Fruit fly (Drosophila melanogaster) Kc167 (cell line): ENCODE measurements around the gene CG5835.

Experiments
- Myc ChIP-seq: fragments of >200 bp; optimal IDR thresholded peaks from 2 replicates; lab custom pipeline; 2017; ENCODE audit warnings: missing external identifiers
- insv ChIP-seq: fragments of >200 bp; optimal IDR thresholded peaks from 3 replicates; lab custom pipeline; 2018; ENCODE audit warnings: missing external identifiers
- ttk ChIP-seq: sonication (Bioruptor generic); optimal IDR thresholded peaks from 2 replicates; lab custom pipeline; 2017; ENCODE audit warnings: missing external identifiers

DNA sequence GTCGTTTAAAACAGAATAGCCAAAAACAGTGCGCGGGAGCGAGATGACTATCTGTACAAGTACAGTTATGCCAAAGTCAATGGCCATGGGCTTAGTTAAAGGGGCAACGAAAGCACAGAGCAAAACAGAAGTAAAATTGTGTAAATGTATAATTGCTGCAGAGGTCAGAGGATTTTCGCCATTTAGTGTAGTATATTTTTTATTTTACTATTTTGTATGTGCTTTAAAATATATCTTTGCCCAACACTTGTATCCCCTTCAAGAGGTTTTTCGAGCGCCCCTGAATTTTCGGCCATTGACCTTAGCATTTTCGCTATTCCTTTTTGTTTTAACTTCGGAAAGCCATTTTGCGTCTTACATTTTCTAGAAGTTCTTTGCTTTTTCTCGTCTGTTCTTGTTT, 4.5 kb upstream of the CG5835 start:
- TF ChIP-seq Myc (lab: Kevin White, UChicago), result no peak
- no peak for TF ChIP-seq ttk (lab: Kevin White, UChicago)
- TF ChIP-seq insv, result no peak
